Worm (Caenorhabditis elegans) whole organism, L4 larva: ENCODE data around the gene pyr-1.
A peak's percentile ranks its signal among the peaks of the same experiment; 100 is the strongest.

Experiments used
- F49E8.2 ChIP-seq: sonication (generic microtip); optimal IDR thresholded peaks from 2 replicates; lab custom pipeline; 2016; ENCODE audit warnings: missing compliant biosample characterization, mild to moderate bottlenecking, missing genetic modification characterization, borderline replicate concordance
- T20F7.1 ChIP-seq: fragments of 200-800 bp; sonication (Bioruptor generic); optimal IDR thresholded peaks from 2 replicates; lab custom pipeline; 2018; ENCODE audit warnings: mild to moderate bottlenecking, missing genetic modification characterization, missing compliant biosample characterization
- T26A8.4 ChIP-seq: fragments of 200-800 bp; sonication (Bioruptor generic); IDR thresholded peaks from 2 replicates; pipeline ENCODE4 v1.3.6; 2022; ENCODE audit warnings: missing genetic modification characterization, missing compliant biosample characterization
- ZK546.5 ChIP-seq, 2 experiments: sonication (generic microtip); optimal IDR thresholded peaks; 2 replicates each; lab custom pipeline; 2017; ENCODE audit warnings: missing biosample characterization in 2 of 2, missing genetic modification characterization in 2 of 2
- arid-1 ChIP-seq: fragments of 200-800 bp; sonication (Bioruptor generic); conservative IDR thresholded peaks from 2 replicates; pipeline ENCODE4 v1.3.6; 2022; ENCODE audit warnings: missing genetic modification reagents, missing genetic modification characterization, missing compliant biosample characterization
- attf-4 ChIP-seq: sonication (generic microtip); optimal IDR thresholded peaks from 3 replicates; lab custom pipeline; 2017; ENCODE audit warnings: missing biosample characterization, missing genetic modification characterization
- ceh-44 ChIP-seq: fragments of 200-800 bp; sonication (Bioruptor generic); IDR thresholded peaks from 2 replicates; pipeline ENCODE4 v1.3.6; 2022; ENCODE audit warnings: missing genetic modification reagents, missing genetic modification characterization, missing compliant biosample characterization
- ceh-82 ChIP-seq: sonication (generic microtip); optimal IDR thresholded peaks from 2 replicates; lab custom pipeline; 2017; ENCODE audit warnings: missing biosample characterization, missing genetic modification characterization
- ces-1 ChIP-seq: fragments of 150-350 bp; sonication (generic microtip); optimal IDR thresholded peaks from 4 replicates; lab custom pipeline; 2014; ENCODE audit warnings: missing biosample characterization, missing genetic modification reagents, missing genetic modification characterization
- daf-16 ChIP-seq, 3 experiments: sonication (generic microtip); optimal IDR thresholded peaks; 2 replicates each; lab custom pipeline; 2016 to 2017; ENCODE audit warnings: missing genetic modification characterization in 3 of 3, missing genetic modification reagents in 3 of 3, mild to moderate bottlenecking in 2 of 3, missing compliant biosample characterization in 2 of 3, missing biosample characterization in 1 of 3, moderate library complexity in 1 of 3
- daf-8 ChIP-seq: fragments of 200-800 bp; sonication (Bioruptor generic); IDR thresholded peaks from 2 replicates; pipeline ENCODE4 v1.3.6; 2022; ENCODE audit warnings: missing genetic modification characterization, missing compliant biosample characterization
- dmd-6 ChIP-seq: fragments of 200-800 bp; sonication (Bioruptor generic); IDR thresholded peaks from 2 replicates; pipeline ENCODE4 v1.3.6; 2022; ENCODE audit warnings: missing genetic modification reagents, missing genetic modification characterization, missing compliant biosample characterization
- dmd-8 ChIP-seq: fragments of 200-800 bp; sonication (Bioruptor generic); IDR thresholded peaks from 2 replicates; pipeline ENCODE4 v1.3.6; 2022; ENCODE audit warnings: missing genetic modification characterization, missing compliant biosample characterization
- dmd-9 ChIP-seq: fragments of 200-800 bp; sonication (Bioruptor generic); IDR thresholded peaks from 2 replicates; pipeline ENCODE4 v1.3.6; 2022; ENCODE audit warnings: missing genetic modification reagents, missing genetic modification characterization, missing compliant biosample characterization
- dve-1 ChIP-seq: sonication (generic microtip); optimal IDR thresholded peaks from 2 replicates; lab custom pipeline; 2017; ENCODE audit warnings: antibody characterized with exemption, mild to moderate bottlenecking, missing genetic modification characterization, missing compliant biosample characterization; ENCODE audit not compliant: insufficient read depth
- egl-43 ChIP-seq: fragments of 200-800 bp; sonication (Bioruptor generic); IDR thresholded peaks from 2 replicates; pipeline ENCODE4 v1.3.6; 2022; ENCODE audit warnings: missing genetic modification reagents, missing genetic modification characterization, missing compliant biosample characterization
- fos-1 ChIP-seq: fragments of 150-350 bp; optimal IDR thresholded peaks from 2 replicates; lab custom pipeline; 2014; ENCODE audit warnings: missing biosample characterization, missing genetic modification characterization
- hif-1 ChIP-seq, 2 experiments: sonication (generic microtip); optimal IDR thresholded peaks; 2 replicates each; lab custom pipeline; 2016 to 2017; ENCODE audit warnings: missing compliant biosample characterization in 2 of 2, missing genetic modification characterization in 2 of 2, missing genetic modification reagents in 2 of 2, missing genotype in 2 of 2, mild to moderate bottlenecking in 1 of 2
- hlh-11 ChIP-seq: fragments of 200-800 bp; sonication (Bioruptor generic); optimal IDR thresholded peaks from 2 replicates; lab custom pipeline; 2018; ENCODE audit warnings: mild to moderate bottlenecking, missing genetic modification characterization, missing compliant biosample characterization
- hlh-30 ChIP-seq: sonication (generic microtip); optimal IDR thresholded peaks from 2 replicates; lab custom pipeline; 2017; ENCODE audit warnings: antibody characterized with exemption, mild to moderate bottlenecking, missing genetic modification characterization, missing compliant biosample characterization; ENCODE audit not compliant: insufficient read depth
- lin-15B ChIP-seq: fragments of 150-350 bp; sonication (generic microtip); optimal IDR thresholded peaks from 3 replicates; lab custom pipeline; 2014; ENCODE audit warnings: missing biosample characterization, missing genetic modification characterization
- lsy-2 ChIP-seq, 2 experiments: fragments of 150-350 bp in 1 of 2; sonication (generic microtip) in 1 of 2; optimal IDR thresholded peaks; 2 replicates each; lab custom pipeline; 2014 to 2017; ENCODE audit warnings: missing biosample characterization in 2 of 2, missing genetic modification characterization in 2 of 2
- madf-5 ChIP-seq, 2 experiments: fragments of 200-800 bp; sonication (Bioruptor generic); IDR thresholded peaks; 2 replicates each; pipeline ENCODE4 v1.3.6; 2022; ENCODE audit warnings: missing compliant biosample characterization in 2 of 2, missing genetic modification characterization in 2 of 2
- mep-1 ChIP-seq: fragments of 150-350 bp; sonication (generic microtip); optimal IDR thresholded peaks from 3 replicates; lab custom pipeline; 2014; ENCODE audit warnings: missing biosample characterization, missing genetic modification characterization
- mes-2 ChIP-seq: sonication (generic microtip); optimal IDR thresholded peaks from 2 replicates; lab custom pipeline; 2016; ENCODE audit warnings: missing genotype, mild to moderate bottlenecking, missing genetic modification characterization, missing compliant biosample characterization; ENCODE audit not compliant: poor library complexity, severe bottlenecking
- mxl-2 ChIP-seq: fragments of 200-800 bp; sonication (Bioruptor generic); conservative IDR thresholded peaks from 2 replicates; pipeline ENCODE4 v1.3.6; 2022; ENCODE audit warnings: missing genetic modification reagents, missing genetic modification characterization, missing compliant biosample characterization
- mxl-3 ChIP-seq: fragments of 200-800 bp; sonication (Bioruptor generic); optimal IDR thresholded peaks from 2 replicates; lab custom pipeline; 2018; ENCODE audit warnings: mild to moderate bottlenecking, missing genetic modification characterization, missing compliant biosample characterization
- nhr-11 ChIP-seq: fragments of 150-350 bp; optimal IDR thresholded peaks from 2 replicates; lab custom pipeline; 2014; ENCODE audit warnings: missing biosample characterization, missing genetic modification characterization
- nhr-25 ChIP-seq: sonication (generic microtip); optimal IDR thresholded peaks from 2 replicates; lab custom pipeline; 2017; ENCODE audit warnings: missing genetic modification characterization, mild to moderate bottlenecking, missing compliant biosample characterization, antibody characterized with exemption, moderate library complexity, borderline replicate concordance; ENCODE audit not compliant: insufficient read depth
- nhr-28 ChIP-seq: fragments of 150-350 bp; optimal IDR thresholded peaks from 2 replicates; lab custom pipeline; 2014; ENCODE audit warnings: missing biosample characterization, missing genetic modification characterization
- nhr-42 ChIP-seq: fragments of 200-800 bp; sonication (Bioruptor generic); IDR thresholded peaks from 2 replicates; pipeline ENCODE4 v1.3.6; 2022; ENCODE audit warnings: missing genetic modification characterization, missing compliant biosample characterization
- nhr-48 ChIP-seq: sonication (generic microtip); optimal IDR thresholded peaks from 2 replicates; lab custom pipeline; 2016; ENCODE audit warnings: mild to moderate bottlenecking, missing genetic modification characterization, missing compliant biosample characterization
- pqm-1 ChIP-seq: sonication (generic microtip); optimal IDR thresholded peaks from 2 replicates; lab custom pipeline; 2017; ENCODE audit warnings: missing biosample characterization, missing genetic modification characterization
- rbr-2 ChIP-seq: sonication (generic microtip); optimal IDR thresholded peaks from 2 replicates; lab custom pipeline; 2016; ENCODE audit warnings: missing genotype, missing genetic modification characterization, missing compliant biosample characterization
- sdz-12 ChIP-seq: fragments of 200-800 bp; sonication (Bioruptor generic); optimal IDR thresholded peaks from 2 replicates; lab custom pipeline; 2018; ENCODE audit warnings: mild to moderate bottlenecking, missing genetic modification characterization, missing compliant biosample characterization
- set-16 ChIP-seq: fragments of 200-800 bp; sonication (Bioruptor generic); IDR thresholded peaks from 2 replicates; pipeline ENCODE4 v1.3.6; 2022; ENCODE audit warnings: missing genetic modification reagents, missing genetic modification characterization, missing compliant biosample characterization
- snpc-1.2 ChIP-seq: fragments of 200-800 bp; sonication (Bioruptor generic); IDR thresholded peaks from 2 replicates; pipeline ENCODE4 v1.3.6; 2022; ENCODE audit warnings: missing genetic modification reagents, missing genetic modification characterization, missing compliant biosample characterization
- tra-1 ChIP-seq: fragments of 200-800 bp; sonication (Bioruptor generic); IDR thresholded peaks from 2 replicates; pipeline ENCODE4 v1.3.6; 2022; ENCODE audit warnings: missing genetic modification reagents, missing genetic modification characterization, missing compliant biosample characterization
- unc-130 ChIP-seq: sonication (generic microtip); optimal IDR thresholded peaks from 2 replicates; lab custom pipeline; 2016; ENCODE audit warnings: missing genetic modification reagents, missing genetic modification characterization, missing compliant biosample characterization
- unc-39 ChIP-seq: sonication (generic microtip); optimal IDR thresholded peaks from 2 replicates; lab custom pipeline; 2017; ENCODE audit warnings: missing biosample characterization, missing genetic modification characterization
- unc-62 ChIP-seq, 3 experiments: fragments of 150-350 bp in 1 of 3; sonication (generic microtip); optimal IDR thresholded peaks in 2 of 3; peaks in 1 of 3; 1 replicate in 1 of 3; 2 replicates in 2 of 3; lab custom pipeline; 2014 to 2017; ENCODE audit warnings: missing biosample characterization in 3 of 3, missing genetic modification characterization in 3 of 3, missing genetic modification reagents in 3 of 3, missing genotype in 1 of 3
- zfp-3 ChIP-seq: fragments of 200-800 bp; sonication (Bioruptor generic); conservative IDR thresholded peaks from 2 replicates; pipeline ENCODE4 v1.3.6; 2022; ENCODE audit warnings: missing genetic modification reagents, missing genetic modification characterization, missing compliant biosample characterization
- zip-2 ChIP-seq: fragments of 150-350 bp; optimal IDR thresholded peaks from 2 replicates; lab custom pipeline; 2014; ENCODE audit warnings: missing biosample characterization, missing genetic modification characterization

Gene pyr-1

ce11 chrII:8703729-8704128, 52.8 kb downstream of the pyr-1 start, which contains the start of gene ceh-7:
Gene ceh-7 (minus strand): TSS chrII:8703829.
- TF ChIP-seq ZK546.5 (tag; optimal IDR thresholded peaks at IDR 0.05; lab: Kevin White, UChicago): no peak
- no peak for TF ChIP-seq T26A8.4
- TF ChIP-seq set-16 (GFP tag; lab: Robert Waterston, UW): no peak

- TF ChIP-seq dve-1: peak; percentile 32
- TF ChIP-seq madf-5 (GFP tag; IDR thresholded peaks at IDR 0.05; lab: Robert Waterston, UW): no peak
- TF ChIP-seq mes-2 (tag; lab: Kevin White, UChicago): no peak
- no peak for TF ChIP-seq unc-130
- TF ChIP-seq mxl-3: no peak
- TF ChIP-seq rbr-2 (tag; lab: Kevin White, UChicago): no peak
- TF ChIP-seq F49E8.2 (tag; lab: Kevin White, UChicago): no peak
- TF ChIP-seq hlh-30 (tag; lab: Kevin White, UChicago): no peak
- TF ChIP-seq nhr-25: no peak
- no peak for TF ChIP-seq sdz-12 (GFP tag; lab: Kevin White, UChicago)
- TF ChIP-seq ceh-44 (GFP tag; lab: Robert Waterston, UW): no peak
- no peak for TF ChIP-seq mxl-2
- no peak for TF ChIP-seq zfp-3 (GFP tag; lab: Robert Waterston, UW)
- no peak for TF ChIP-seq arid-1 (GFP tag; lab: Robert Waterston, UW)
- no peak for TF ChIP-seq lin-15B (tag; lab: Kevin White, UChicago)
- peak; percentile 35 for TF ChIP-seq pqm-1
- TF ChIP-seq unc-39 (tag; lab: Kevin White, UChicago): no peak
- no peak for TF ChIP-seq nhr-48
- no peak for TF ChIP-seq egl-43
- TF ChIP-seq zip-2 (tag; lab: Kevin White, UChicago): no peak
- peak; percentile 10 for TF ChIP-seq T20F7.1
- TF ChIP-seq dmd-6 (GFP tag; lab: Robert Waterston, UW): peak; percentile 29; the same call in 1 of the 2 replicates
- no peak for TF ChIP-seq hif-1 (tag; optimal IDR thresholded peaks at IDR 0.05; lab: Kevin White, UChicago)
- TF ChIP-seq daf-16 (GFP tag; optimal IDR thresholded peaks at IDR 0.05; lab: Kevin White, UChicago): no peak
- no peak for TF ChIP-seq daf-16 (tag; optimal IDR thresholded peaks at IDR 0.05; lab: Kevin White, UChicago)
- no peak for TF ChIP-seq daf-8 (GFP tag; lab: Robert Waterston, UW)
- TF ChIP-seq nhr-42 (GFP tag; lab: Robert Waterston, UW): no peak
- no peak for TF ChIP-seq snpc-1.2 (GFP tag; lab: Robert Waterston, UW)
- TF ChIP-seq mep-1: no peak
- no peak for TF ChIP-seq fos-1 (tag; lab: Kevin White, UChicago)
- TF ChIP-seq nhr-28: peak; percentile 77
- TF ChIP-seq, all 104 proteins: peak for 5
These were observed 53.5 kb downstream of the pyr-1 start, which contains the start of gene prx-5 for ce11 chrII:8704413-8704874. Gene prx-5 (plus strand): TSS chrII:8704824.

ce11 chrII:8707024-8707423, 56.1 kb downstream of the pyr-1 start, which contains the start of gene cup-16:
Gene cup-16 (plus strand): TSS chrII:8707155.
- TF ChIP-seq hlh-30 (tag; lab: Kevin White, UChicago): peak; percentile 74
- TF ChIP-seq attf-4: no peak
- TF ChIP-seq dmd-9 (GFP tag; lab: Robert Waterston, UW): no peak
- TF ChIP-seq lsy-2 (tag; optimal IDR thresholded peaks at IDR 0.05; lab: Kevin White, UChicago): peak in 1 of 2 experiments; percentile 36
- TF ChIP-seq fos-1 (tag; lab: Kevin White, UChicago): no peak
- no peak for TF ChIP-seq ces-1 (GFP tag; lab: Kevin White, UChicago)
- no peak for TF ChIP-seq hif-1 (tag; optimal IDR thresholded peaks at IDR 0.05; lab: Kevin White, UChicago)
- no peak for TF ChIP-seq ceh-82 (tag; lab: Kevin White, UChicago)
- peak in 1 of 2 experiments; percentile 25 for TF ChIP-seq daf-16 (GFP tag; optimal IDR thresholded peaks at IDR 0.05; lab: Kevin White, UChicago)
- no peak for TF ChIP-seq daf-16 (tag; optimal IDR thresholded peaks at IDR 0.05; lab: Kevin White, UChicago)
- no peak for TF ChIP-seq dmd-8
- no peak for TF ChIP-seq tra-1 (GFP tag; lab: Robert Waterston, UW)
- TF ChIP-seq hlh-11 (tag; lab: Kevin White, UChicago): peak; percentile 55
- TF ChIP-seq unc-39 (tag; lab: Kevin White, UChicago): no peak
- TF ChIP-seq rbr-2 (tag; lab: Kevin White, UChicago): no peak
- TF ChIP-seq dve-1: no peak
- no peak for TF ChIP-seq nhr-48
- TF ChIP-seq unc-62 (GFP tag; optimal IDR thresholded peaks at IDR 0.05 in 1 of 2; lab: Kevin White, UChicago): peak in 1 of 2 experiments; percentile 71
- no peak for TF ChIP-seq unc-62 (tag; optimal IDR thresholded peaks at IDR 0.05; lab: Kevin White, UChicago)
- peak; percentile 71 for TF ChIP-seq nhr-11 (tag; lab: Kevin White, UChicago)
- no peak for TF ChIP-seq nhr-25
